Worm (Caenorhabditis elegans) whole organism, L1 larva: ENCODE results near the gene F44B9.2.

ENCODE experiments used
- C16A3.4 ChIP-seq: fragments of 150-350 bp; optimal IDR thresholded peaks from 2 replicates; lab custom pipeline; 2014; ENCODE audit warnings: missing biosample characterization, missing genetic modification characterization
- Y116A8C.19 ChIP-seq: sonication (generic microtip); optimal IDR thresholded peaks from 2 replicates; lab custom pipeline; 2016; ENCODE audit warnings: missing compliant biosample characterization, missing genetic modification characterization, borderline replicate concordance
- alr-1 ChIP-seq: fragments of 200-800 bp; sonication (Bioruptor generic); optimal IDR thresholded peaks from 2 replicates; lab custom pipeline; 2018; ENCODE audit warnings: borderline replicate concordance, mild to moderate bottlenecking, missing genetic modification characterization, missing compliant biosample characterization
- ama-1 ChIP-seq: fragments of 150-350 bp; optimal IDR thresholded peaks from 2 replicates; lab custom pipeline; 2014
- blmp-1 ChIP-seq: fragments of 150-350 bp; optimal IDR thresholded peaks from 2 replicates; lab custom pipeline; 2014; ENCODE audit warnings: missing biosample characterization, missing genetic modification characterization
- ceh-63 ChIP-seq: fragments of 200-800 bp; sonication (Bioruptor generic); optimal IDR thresholded peaks from 2 replicates; lab custom pipeline; 2018; ENCODE audit warnings: mild to moderate bottlenecking, missing genetic modification characterization, missing compliant biosample characterization
- ceh-8 ChIP-seq: fragments of 200-800 bp; sonication (Bioruptor generic); optimal IDR thresholded peaks from 2 replicates; lab custom pipeline; 2018; ENCODE audit warnings: mild to moderate bottlenecking, missing genetic modification characterization, moderate library complexity, missing compliant biosample characterization
- ceh-90 ChIP-seq: sonication (generic microtip); optimal IDR thresholded peaks from 2 replicates; lab custom pipeline; 2016; ENCODE audit warnings: missing genetic modification characterization, missing compliant biosample characterization
- dpl-1 ChIP-seq, 3 experiments: fragments of 150-350 bp in 2 of 3; sonication (generic microtip) in 1 of 3; optimal IDR thresholded peaks; 2 replicates each; lab custom pipeline; 2014 to 2017; ENCODE audit warnings: missing biosample characterization in 3 of 3, missing genetic modification characterization in 3 of 3, missing genetic modification reagents in 3 of 3
- efl-1 ChIP-seq, 4 experiments: fragments of 150-350 bp; optimal IDR thresholded peaks in 3 of 4; peaks in 1 of 4; 1 replicate in 1 of 4; 2 replicates in 3 of 4; lab custom pipeline; 2014; ENCODE audit warnings: missing biosample characterization in 2 of 4, missing genetic modification characterization in 2 of 4, missing genetic modification reagents in 2 of 4
- egl-13 ChIP-seq: sonication (generic microtip); optimal IDR thresholded peaks from 2 replicates; lab custom pipeline; 2016; ENCODE audit warnings: missing genotype, missing genetic modification reagents, missing genetic modification characterization, missing compliant biosample characterization
- elt-2 ChIP-seq: sonication (generic microtip); optimal IDR thresholded peaks from 2 replicates; lab custom pipeline; 2016; ENCODE audit warnings: missing genetic modification characterization, mild to moderate bottlenecking, inconsistent platforms, missing compliant biosample characterization, missing genetic modification reagents
- elt-3 ChIP-seq, 6 experiments: fragments of 150-350 bp in 1 of 6; sonication (generic microtip); optimal IDR thresholded peaks; 2 replicates each; lab custom pipeline; 2017 to 2018; ENCODE audit warnings: missing biosample characterization in 6 of 6, missing genetic modification characterization in 6 of 6, inconsistent platforms in 1 of 6
- ets-5 ChIP-seq: fragments of 200-800 bp; sonication (Bioruptor generic); IDR thresholded peaks from 2 replicates; pipeline ENCODE4 v1.3.6; 2022; ENCODE audit warnings: missing genetic modification characterization, missing compliant biosample characterization
- fkh-8 ChIP-seq: sonication (generic microtip); optimal IDR thresholded peaks from 2 replicates; lab custom pipeline; 2016; ENCODE audit warnings: mild to moderate bottlenecking, missing genetic modification characterization, missing compliant biosample characterization
- hlh-17 ChIP-seq: fragments of 200-800 bp; sonication (Bioruptor generic); optimal IDR thresholded peaks from 2 replicates; lab custom pipeline; 2018; ENCODE audit warnings: missing genetic modification characterization, mild to moderate bottlenecking, missing compliant biosample characterization, moderate library complexity, borderline replicate concordance
- hpl-2 ChIP-seq: fragments of 150-350 bp; optimal IDR thresholded peaks from 2 replicates; lab custom pipeline; 2014; ENCODE audit warnings: missing biosample characterization, missing genetic modification reagents, missing genetic modification characterization
- irx-1 ChIP-seq: sonication (generic microtip); optimal IDR thresholded peaks from 2 replicates; lab custom pipeline; 2016; ENCODE audit warnings: missing genetic modification characterization, missing compliant biosample characterization
- jun-1 ChIP-seq: fragments of 150-350 bp; optimal IDR thresholded peaks from 2 replicates; lab custom pipeline; 2014; ENCODE audit warnings: missing biosample characterization, missing genetic modification reagents, missing genetic modification characterization
- lin-13 ChIP-seq: fragments of 150-350 bp; optimal IDR thresholded peaks from 2 replicates; lab custom pipeline; 2014; ENCODE audit warnings: missing biosample characterization, missing genetic modification reagents, missing genetic modification characterization
- lin-15B ChIP-seq: fragments of 150-350 bp; sonication (generic microtip); optimal IDR thresholded peaks from 3 replicates; lab custom pipeline; 2014; ENCODE audit warnings: missing biosample characterization, missing genetic modification characterization
- lin-35 ChIP-seq, 2 experiments: fragments of 150-350 bp; optimal IDR thresholded peaks; 2 replicates each; lab custom pipeline; 2014; ENCODE audit warnings: missing biosample characterization in 2 of 2, missing genetic modification characterization in 2 of 2, missing genetic modification reagents in 2 of 2
- lin-39 ChIP-seq: fragments of 150-350 bp; optimal IDR thresholded peaks from 2 replicates; lab custom pipeline; 2014; ENCODE audit warnings: missing biosample characterization, missing genetic modification reagents, missing genetic modification characterization
- lir-3 ChIP-seq: sonication (generic microtip); optimal IDR thresholded peaks from 2 replicates; lab custom pipeline; 2016; ENCODE audit warnings: mild to moderate bottlenecking, missing genetic modification characterization, moderate library complexity, missing compliant biosample characterization; ENCODE audit not compliant: poor library complexity
- mab-9 ChIP-seq: fragments of 200-800 bp; sonication (Bioruptor generic); IDR thresholded peaks from 2 replicates; pipeline ENCODE4 v1.3.6; 2022; ENCODE audit warnings: missing genetic modification reagents, missing genetic modification characterization, missing compliant biosample characterization
- mep-1 ChIP-seq: fragments of 150-350 bp; optimal IDR thresholded peaks from 2 replicates; lab custom pipeline; 2014; ENCODE audit warnings: missing biosample characterization, missing genetic modification characterization
- nhr-11 ChIP-seq: fragments of 150-350 bp; optimal IDR thresholded peaks from 2 replicates; lab custom pipeline; 2014; ENCODE audit warnings: missing biosample characterization, missing genetic modification characterization
- nhr-19 ChIP-seq: fragments of 200-800 bp; sonication (Bioruptor generic); conservative IDR thresholded peaks from 2 replicates; pipeline ENCODE4 v1.3.6; 2022; ENCODE audit warnings: missing genetic modification characterization, missing compliant biosample characterization
- nhr-20 ChIP-seq: sonication (generic microtip); optimal IDR thresholded peaks from 2 replicates; lab custom pipeline; 2016; ENCODE audit warnings: mild to moderate bottlenecking, missing genetic modification characterization, missing compliant biosample characterization
- nhr-237 ChIP-seq: fragments of 150-350 bp; optimal IDR thresholded peaks from 2 replicates; lab custom pipeline; 2014; ENCODE audit warnings: missing biosample characterization, missing genetic modification characterization
- nhr-28 ChIP-seq: fragments of 150-350 bp; optimal IDR thresholded peaks from 2 replicates; lab custom pipeline; 2014; ENCODE audit warnings: missing biosample characterization, missing genetic modification characterization
- nhr-47 ChIP-seq: sonication (generic microtip); optimal IDR thresholded peaks from 2 replicates; lab custom pipeline; 2016; ENCODE audit warnings: mild to moderate bottlenecking, missing genetic modification characterization, moderate library complexity, missing compliant biosample characterization
- nhr-71 ChIP-seq: sonication (generic microtip); optimal IDR thresholded peaks from 2 replicates; lab custom pipeline; 2016; ENCODE audit warnings: mild to moderate bottlenecking, missing genetic modification characterization, moderate library complexity, missing compliant biosample characterization
- nhr-77 ChIP-seq: fragments of 150-350 bp; optimal IDR thresholded peaks from 2 replicates; lab custom pipeline; 2014; ENCODE audit warnings: missing biosample characterization, missing genetic modification characterization
- nhr-85 ChIP-seq: sonication (generic microtip); peaks from one replicate; lab custom pipeline; 2016; ENCODE audit warnings: missing genetic modification characterization, inconsistent platforms, missing compliant biosample characterization
- nhr-90 ChIP-seq: sonication (generic microtip); optimal IDR thresholded peaks from 2 replicates; lab custom pipeline; 2016; ENCODE audit warnings: mild to moderate bottlenecking, missing genetic modification characterization, missing compliant biosample characterization; ENCODE audit not compliant: poor library complexity
- pax-3 ChIP-seq: fragments of 200-800 bp; sonication (Bioruptor generic); optimal IDR thresholded peaks from 2 replicates; lab custom pipeline; 2018; ENCODE audit warnings: mild to moderate bottlenecking, missing genetic modification characterization, moderate library complexity, missing compliant biosample characterization
- pqm-1 ChIP-seq: sonication (generic microtip); optimal IDR thresholded peaks from 3 replicates; lab custom pipeline; 2017; ENCODE audit warnings: missing biosample characterization, missing genetic modification characterization
- rnt-1 ChIP-seq: sonication (generic microtip); optimal IDR thresholded peaks from 2 replicates; lab custom pipeline; 2016; ENCODE audit warnings: mild to moderate bottlenecking, missing genetic modification characterization, moderate library complexity, missing compliant biosample characterization
- skn-1 ChIP-seq: fragments of 150-350 bp; optimal IDR thresholded peaks from 2 replicates; lab custom pipeline; 2014; ENCODE audit warnings: missing biosample characterization, missing genetic modification characterization
- snpc-4 ChIP-seq: fragments of 150-350 bp; optimal IDR thresholded peaks from 2 replicates; lab custom pipeline; 2014; ENCODE audit warnings: missing biosample characterization, missing genetic modification characterization
- sptf-1 ChIP-seq: fragments of 150-350 bp; optimal IDR thresholded peaks from 2 replicates; lab custom pipeline; 2014; ENCODE audit warnings: missing biosample characterization, missing genetic modification characterization
- sup-37 ChIP-seq: fragments of 200-800 bp; sonication (Bioruptor generic); optimal IDR thresholded peaks from 2 replicates; lab custom pipeline; 2018; ENCODE audit warnings: mild to moderate bottlenecking, missing genetic modification characterization, missing compliant biosample characterization
- swsn-7 ChIP-seq: sonication (generic microtip); optimal IDR thresholded peaks from 2 replicates; lab custom pipeline; 2016; ENCODE audit warnings: missing genetic modification characterization, missing compliant biosample characterization
- tbx-2 ChIP-seq: sonication (generic microtip); optimal IDR thresholded peaks from 2 replicates; lab custom pipeline; 2016; ENCODE audit warnings: missing genetic modification characterization, missing compliant biosample characterization
- tlp-1 ChIP-seq: fragments of 150-350 bp; optimal IDR thresholded peaks from 2 replicates; lab custom pipeline; 2014; ENCODE audit warnings: missing biosample characterization, missing genetic modification characterization
- unc-130 ChIP-seq: fragments of 150-350 bp; optimal IDR thresholded peaks from 2 replicates; lab custom pipeline; 2017; ENCODE audit warnings: missing biosample characterization, missing genetic modification characterization, inconsistent platforms
- unc-62 ChIP-seq: fragments of 150-350 bp; optimal IDR thresholded peaks from 2 replicates; lab custom pipeline; 2014; ENCODE audit warnings: missing biosample characterization, missing genetic modification reagents, missing genetic modification characterization
- unc-86 ChIP-seq: sonication (generic microtip); optimal IDR thresholded peaks from 2 replicates; lab custom pipeline; 2016; ENCODE audit warnings: missing genetic modification characterization, missing compliant biosample characterization
- unc-98 ChIP-seq: fragments of 200-800 bp; sonication (Bioruptor generic); IDR thresholded peaks from 2 replicates; pipeline ENCODE4 v1.3.6; 2022; ENCODE audit warnings: missing genetic modification characterization, missing compliant biosample characterization
- vab-15 ChIP-seq: sonication (generic microtip); optimal IDR thresholded peaks from 2 replicates; lab custom pipeline; 2017; ENCODE audit warnings: missing genotype, mild to moderate bottlenecking, missing genetic modification characterization, missing compliant biosample characterization
- xbp-1 ChIP-seq: sonication (generic microtip); optimal IDR thresholded peaks from 2 replicates; lab custom pipeline; 2016; ENCODE audit warnings: missing genetic modification characterization, missing compliant biosample characterization

The F44B9.2 gene

DNA sequence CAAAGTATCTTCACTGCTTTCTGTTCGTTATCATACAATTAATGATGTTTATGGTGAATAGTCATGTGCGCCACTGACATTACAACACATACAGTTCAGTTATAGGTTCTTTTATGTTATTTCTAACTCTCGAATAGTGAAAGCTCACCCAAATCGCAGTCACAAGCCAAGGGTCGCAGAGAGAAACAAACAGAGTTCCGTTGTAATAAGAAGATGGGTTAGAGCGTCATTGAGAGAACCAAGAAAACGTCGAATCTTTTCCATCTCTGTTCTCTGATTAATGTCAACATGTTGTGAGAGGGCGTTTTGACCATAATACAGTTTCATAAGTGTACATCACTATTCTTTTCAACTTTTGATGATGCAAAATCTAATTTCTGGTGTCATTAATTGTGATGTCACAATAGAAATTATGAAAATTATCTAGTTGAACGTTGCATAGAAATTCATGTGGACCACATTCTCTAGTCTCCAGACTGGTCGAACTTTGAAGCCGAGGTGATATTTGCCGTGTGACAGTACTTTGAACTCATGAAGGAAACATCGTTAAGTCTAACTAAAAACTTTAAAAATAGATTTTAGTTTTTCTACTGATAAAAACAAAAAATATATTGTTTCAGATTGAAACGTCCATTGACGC is 48.2 kb upstream of the F44B9.2 start:
- no peak for TF ChIP-seq ets-5 (GFP tag; lab: Robert Waterston, UW)
- no peak for TF ChIP-seq alr-1 (tag; lab: Kevin White, UChicago)
- no peak for TF ChIP-seq jun-1 (tag; lab: Kevin White, UChicago)
- peak; percentile 69 for TF ChIP-seq nhr-19 (GFP tag; lab: Robert Waterston, UW)
- TF ChIP-seq swsn-7: no peak
- peak; percentile 34 for TF ChIP-seq elt-2
- peak; percentile 16 for TF ChIP-seq C16A3.4 (tag; lab: Kevin White, UChicago)
- TF ChIP-seq ceh-90 (tag; lab: Kevin White, UChicago): no peak
- TF ChIP-seq nhr-237 (tag; lab: Kevin White, UChicago): no peak
- TF ChIP-seq nhr-20 (tag; lab: Kevin White, UChicago): peak; percentile 68
- no peak for TF ChIP-seq snpc-4 (tag; lab: Kevin White, UChicago)
- no peak for TF ChIP-seq lir-3 (tag; lab: Kevin White, UChicago)
- no peak for TF ChIP-seq nhr-47 (tag; lab: Kevin White, UChicago)
- no peak for TF ChIP-seq unc-98 (GFP tag; lab: Robert Waterston, UW)
- peak; percentile 44 for TF ChIP-seq tbx-2 (tag; lab: Kevin White, UChicago)
- TF ChIP-seq hpl-2 (GFP tag; lab: Kevin White, UChicago): no peak
- TF ChIP-seq elt-3 (tag; optimal IDR thresholded peaks at IDR 0.05; lab: Kevin White, UChicago): peak in 3 of 6 experiments; percentile 8 to 40 (median 8)
- TF ChIP-seq egl-13: no peak
- no peak for TF ChIP-seq mab-9 (GFP tag; lab: Robert Waterston, UW)
- TF ChIP-seq pqm-1 (tag; lab: Kevin White, UChicago): no peak
- TF ChIP-seq unc-130 (tag; lab: Kevin White, UChicago): no peak
- no peak for TF ChIP-seq ceh-8 (GFP tag; lab: Kevin White, UChicago)
- no peak for TF ChIP-seq lin-13 (GFP tag; lab: Kevin White, UChicago)
- no peak for TF ChIP-seq lin-39 (tag; lab: Kevin White, UChicago)
- TF ChIP-seq sptf-1 (tag; lab: Kevin White, UChicago): no peak
- TF ChIP-seq vab-15 (tag; lab: Kevin White, UChicago): no peak
- peak; percentile 70 for TF ChIP-seq nhr-85
- TF ChIP-seq nhr-28 (tag; lab: Kevin White, UChicago): no peak
- TF ChIP-seq lin-35 (GFP tag; optimal IDR thresholded peaks at IDR 0.05; lab: Kevin White, UChicago): peak in 1 of 2 experiments; percentile 39
- peak; percentile 27 for TF ChIP-seq ama-1
- TF ChIP-seq nhr-71 (tag; lab: Kevin White, UChicago): peak; percentile 56
- peak; percentile 58 for TF ChIP-seq blmp-1 (tag; lab: Kevin White, UChicago)
- peak; percentile 4 for TF ChIP-seq xbp-1 (tag; lab: Kevin White, UChicago)
- TF ChIP-seq irx-1 (tag; lab: Kevin White, UChicago): no peak
- TF ChIP-seq pax-3 (tag; lab: Kevin White, UChicago): no peak
- TF ChIP-seq Y116A8C.19 (tag; lab: Kevin White, UChicago): no peak
- no peak for TF ChIP-seq ceh-63 (GFP tag; lab: Kevin White, UChicago)
- TF ChIP-seq fkh-8 (tag; lab: Kevin White, UChicago): no peak
- no peak for TF ChIP-seq nhr-90 (tag; lab: Kevin White, UChicago)
- TF ChIP-seq efl-1 (optimal IDR thresholded peaks at IDR 0.05; lab: Kevin White, UChicago): no peak
- TF ChIP-seq efl-1 (GFP tag; optimal IDR thresholded peaks at IDR 0.05 in 1 of 2; lab: Kevin White, UChicago): peak in 1 of 2 experiments; percentile 82
- TF ChIP-seq rnt-1: no peak
- no peak for TF ChIP-seq tlp-1 (tag; lab: Kevin White, UChicago)
- no peak for TF ChIP-seq lin-15B (tag; lab: Kevin White, UChicago)
- no peak for TF ChIP-seq unc-62 (GFP tag; lab: Kevin White, UChicago)
- no peak for TF ChIP-seq nhr-11 (tag; lab: Kevin White, UChicago)
- no peak for TF ChIP-seq skn-1 (tag; lab: Kevin White, UChicago)
- TF ChIP-seq hlh-17: no peak
- peak in 2 of 3 experiments; percentile 13 to 19 for TF ChIP-seq dpl-1 (GFP tag; optimal IDR thresholded peaks at IDR 0.05; lab: Kevin White, UChicago)
- no peak for TF ChIP-seq nhr-77
- no peak for TF ChIP-seq unc-86 (tag; lab: Kevin White, UChicago)
- no peak for TF ChIP-seq sup-37
- TF ChIP-seq mep-1 (tag; lab: Kevin White, UChicago): no peak
